Worm (Caenorhabditis elegans) whole organism, mixed stage, embryonic: ENCODE data around the gene marc-5.

Experiments
- ceh-83 ChIP-seq: fragments of 200-800 bp; sonication (Bioruptor generic); optimal IDR thresholded peaks from 2 replicates; lab custom pipeline; 2018; ENCODE audit warnings: mild to moderate bottlenecking, missing genetic modification characterization, missing compliant biosample characterization
- ces-1 ChIP-seq: fragments of 150-350 bp; optimal IDR thresholded peaks from 2 replicates; lab custom pipeline; 2014; ENCODE audit warnings: missing biosample characterization, missing genetic modification reagents, missing genetic modification characterization
- elt-3 ChIP-seq: fragments of 150-350 bp; optimal IDR thresholded peaks from 2 replicates; lab custom pipeline; 2014; ENCODE audit warnings: missing biosample characterization, missing genetic modification characterization
- lin-13 ChIP-seq: fragments of 150-350 bp; optimal IDR thresholded peaks from 2 replicates; lab custom pipeline; 2014; ENCODE audit warnings: missing biosample characterization, missing genetic modification characterization
- mab-5 ChIP-seq: fragments of 150-350 bp; optimal IDR thresholded peaks from 2 replicates; lab custom pipeline; 2014; ENCODE audit warnings: missing biosample characterization, missing genetic modification characterization
- nhr-28 ChIP-seq: fragments of 150-350 bp; optimal IDR thresholded peaks from 2 replicates; lab custom pipeline; 2014; ENCODE audit warnings: missing biosample characterization, missing genetic modification characterization
- pha-4 ChIP-seq: fragments of 150-350 bp; optimal IDR thresholded peaks from 2 replicates; lab custom pipeline; 2018; ENCODE audit warnings: missing biosample characterization, missing genetic modification reagents, missing genetic modification characterization
- sptf-1 ChIP-seq: sonication (generic microtip); optimal IDR thresholded peaks from 2 replicates; lab custom pipeline; 2017; ENCODE audit warnings: mild to moderate bottlenecking, missing genetic modification characterization, moderate library complexity, missing compliant biosample characterization
- unc-39 ChIP-seq: fragments of 150-350 bp; optimal IDR thresholded peaks from 2 replicates; lab custom pipeline; 2014; ENCODE audit warnings: missing biosample characterization, missing genetic modification characterization
- ztf-11 ChIP-seq: fragments of 150-350 bp; optimal IDR thresholded peaks from 2 replicates; lab custom pipeline; 2014; ENCODE audit warnings: missing biosample characterization, missing genetic modification characterization

ce11 chrII:12408717-12409116 is 29.4 kb upstream of the marc-5 start, which contains the start of gene sre-31:
- TF ChIP-seq ces-1 (GFP tag; lab: Kevin White, UChicago) (no peak), nhr-28 (no peak), elt-3 (tag; lab: Kevin White, UChicago) (no peak), ztf-11 (no peak), pha-4 (tag; lab: Kevin White, UChicago) (no peak), sptf-1 (tag; lab: Kevin White, UChicago) (no peak), unc-39 (no peak), lin-13 (tag; lab: Kevin White, UChicago) (no peak), ceh-83 (GFP tag; lab: Kevin White, UChicago) (no peak), mab-5 (no peak)
